Worm (Caenorhabditis elegans): ENCODE data around the gene prmt-4.

The prmt-4 gene

ce11 chrIV:620324-620723 is 16.9 kb upstream of the prmt-4 start:
- TF ChIP-seq nhr-28 (tag; optimal IDR thresholded peaks at IDR 0.05) (no peak), pqm-1 (tag; optimal IDR thresholded peaks at IDR 0.05) (peak; percentile 33), ceh-16 (tag; optimal IDR thresholded peaks at IDR 0.05) (no peak), daf-12 (tag; optimal IDR thresholded peaks at IDR 0.05) (no peak), snpc-4 (tag; optimal IDR thresholded peaks at IDR 0.05) (no peak), nhr-43 (tag; optimal IDR thresholded peaks at IDR 0.05; ENCODE audit: poor library complexity, severe bottlenecking) (no peak), mdl-1 (tag; optimal IDR thresholded peaks at IDR 0.05) (no peak), egl-5 (tag; optimal IDR thresholded peaks at IDR 0.05) (no peak), lin-15B (tag; optimal IDR thresholded peaks at IDR 0.05) (peak; percentile 51), unc-39 (tag; optimal IDR thresholded peaks at IDR 0.05) (no peak), nhr-11 (tag; optimal IDR thresholded peaks at IDR 0.05) (no peak), pha-4 (tag; optimal IDR thresholded peaks at IDR 0.05) (no peak), R02D3.7 (tag; optimal IDR thresholded peaks at IDR 0.05) (no peak), hmg-11 (tag; optimal IDR thresholded peaks at IDR 0.05) (peak; percentile 82), nfya-1 (tag; optimal IDR thresholded peaks at IDR 0.05; ENCODE audit: insufficient read depth) (peak; percentile 50), nhr-77 (tag; optimal IDR thresholded peaks at IDR 0.05) (no peak), nhr-67 (tag; optimal IDR thresholded peaks at IDR 0.05) (no peak), eor-1 (tag; optimal IDR thresholded peaks at IDR 0.05) (no peak), ztf-4 (tag; optimal IDR thresholded peaks at IDR 0.05) (no peak), lin-39 (tag; optimal IDR thresholded peaks at IDR 0.05) (peak; percentile 58), mml-1 (tag; optimal IDR thresholded peaks at IDR 0.05) (no peak), nhr-237 (tag; optimal IDR thresholded peaks at IDR 0.05) (no peak), ceh-28 (tag; optimal IDR thresholded peaks at IDR 0.05) (no peak), nhr-12 (tag; optimal IDR thresholded peaks at IDR 0.05) (no peak), ama-1 (optimal IDR thresholded peaks at IDR 0.05) (no peak), tbx-2 (tag; optimal IDR thresholded peaks at IDR 0.05) (peak; percentile 10), fkh-2 (tag; optimal IDR thresholded peaks at IDR 0.05) (no peak), skn-1 (tag; optimal IDR thresholded peaks at IDR 0.05) (peak; percentile 14), lsy-12 (tag; optimal IDR thresholded peaks at IDR 0.05) (peak; percentile 53), sea-2 (GFP tag; optimal IDR thresholded peaks at IDR 0.05) (no peak), ceh-82 (tag; optimal IDR thresholded peaks at IDR 0.05) (no peak), aly-2 (tag; optimal IDR thresholded peaks at IDR 0.05) (no peak), egl-27 (tag; optimal IDR thresholded peaks at IDR 0.05) (peak; percentile 70), zag-1 (tag; optimal IDR thresholded peaks at IDR 0.05) (no peak), elt-2 (tag; optimal IDR thresholded peaks at IDR 0.05) (peak; percentile 26), elt-3 (tag; optimal IDR thresholded peaks at IDR 0.05) (no peak), nhr-76 (tag; optimal IDR thresholded peaks at IDR 0.05) (no peak)

ce11 chrIV:619766-620165 is 16.3 kb upstream of the prmt-4 start:
- TF ChIP-seq fkh-10 (GFP tag; optimal IDR thresholded peaks at IDR 0.05), result no peak
- TF ChIP-seq nhr-76 (tag; optimal IDR thresholded peaks at IDR 0.05), result no peak
- no peak for TF ChIP-seq pha-4 (tag; optimal IDR thresholded peaks at IDR 0.05)
- no peak for TF ChIP-seq daf-12 (tag; optimal IDR thresholded peaks at IDR 0.05)
- TF ChIP-seq tbx-2 (tag; optimal IDR thresholded peaks at IDR 0.05), result no peak
- no peak for TF ChIP-seq nhr-23 (tag; optimal IDR thresholded peaks at IDR 0.05)
- no peak for TF ChIP-seq hmg-11 (tag; optimal IDR thresholded peaks at IDR 0.05)
- no peak for TF ChIP-seq mdl-1 (tag; optimal IDR thresholded peaks at IDR 0.05)
- TF ChIP-seq unc-62 (GFP tag; optimal IDR thresholded peaks at IDR 0.05), result no peak
- no peak for TF ChIP-seq ZK546.5 (tag; optimal IDR thresholded peaks at IDR 0.05)
- no peak for TF ChIP-seq R02D3.7 (tag; optimal IDR thresholded peaks at IDR 0.05)
- no peak for TF ChIP-seq snpc-4 (tag; optimal IDR thresholded peaks at IDR 0.05)

ce11 chrIV:615244-615643 is 11.8 kb upstream of the prmt-4 start, which contains the start of gene C18H7.1:
Gene C18H7.1, plus strand, starts transcription at chrIV:615544.
- TF ChIP-seq eor-1 (tag; optimal IDR thresholded peaks at IDR 0.05) (no peak), snpc-4 (tag; optimal IDR thresholded peaks at IDR 0.05) (no peak), ceh-82 (tag; optimal IDR thresholded peaks at IDR 0.05) (no peak), zag-1 (tag; optimal IDR thresholded peaks at IDR 0.05) (no peak), elt-1 (tag; optimal IDR thresholded peaks at IDR 0.05) (no peak), hmg-11 (tag; optimal IDR thresholded peaks at IDR 0.05) (no peak), ztf-4 (tag; optimal IDR thresholded peaks at IDR 0.05) (no peak), ZK546.5 (tag; optimal IDR thresholded peaks at IDR 0.05) (no peak), elt-3 (tag; optimal IDR thresholded peaks at IDR 0.05) (no peak), elt-2 (tag; optimal IDR thresholded peaks at IDR 0.05) (no peak), nhr-28 (tag; optimal IDR thresholded peaks at IDR 0.05) (no peak), mdl-1 (tag; optimal IDR thresholded peaks at IDR 0.05) (no peak), daf-12 (tag; optimal IDR thresholded peaks at IDR 0.05) (no peak)

Data from whole organism, L3 larva.